Fruit fly (Drosophila melanogaster) whole organism, embryonic: Measurements from ENCODE around the gene CG11249.

Experiments
- Abd-B ChIP-seq: fragments of 200-800 bp; sonication (Bioruptor generic); optimal IDR thresholded peaks from 2 replicates; lab custom pipeline; 2018; ENCODE audit warnings: missing biosample characterization, mild to moderate bottlenecking, missing genetic modification characterization, moderate library complexity
- CG10366 ChIP-seq: fragments of 200-800 bp; sonication (Bioruptor generic); IDR thresholded peaks from 2 replicates; pipeline ENCODE4 v1.3.6; 2022; ENCODE audit warnings: missing biosample characterization, missing genetic modification characterization
- CG10431 ChIP-seq: fragments of 200-800 bp; sonication (Bioruptor generic); optimal IDR thresholded peaks from 3 replicates; lab custom pipeline; 2018; ENCODE audit warnings: missing biosample characterization, mild to moderate bottlenecking, missing genetic modification characterization
- CG10654 ChIP-seq: fragments of 200-800 bp; sonication (Bioruptor generic); optimal IDR thresholded peaks from 2 replicates; lab custom pipeline; 2016; ENCODE audit warnings: missing biosample characterization, missing genetic modification characterization
- CG11093 ChIP-seq: fragments of 200-800 bp; sonication (Bioruptor generic); IDR thresholded peaks from 3 replicates; pipeline ENCODE4 v1.3.6; 2022; ENCODE audit warnings: missing biosample characterization, missing genetic modification characterization
- CG12104 ChIP-seq: fragments of 200-800 bp; sonication (Bioruptor generic); optimal IDR thresholded peaks from 3 replicates; lab custom pipeline; 2016; ENCODE audit warnings: missing biosample characterization, missing genetic modification characterization
- CG1233 ChIP-seq: fragments of 200-800 bp; sonication (Bioruptor generic); optimal IDR thresholded peaks from 4 replicates; lab custom pipeline; 2018; ENCODE audit warnings: missing biosample characterization, mild to moderate bottlenecking, missing genetic modification characterization
- CG12942 ChIP-seq: fragments of 200-800 bp; sonication (Bioruptor generic); optimal IDR thresholded peaks from 3 replicates; lab custom pipeline; 2016; ENCODE audit warnings: missing biosample characterization, missing genetic modification characterization
- CG15073 ChIP-seq: fragments of 200-800 bp; sonication (Bioruptor generic); optimal IDR thresholded peaks from 2 replicates; lab custom pipeline; 2016; ENCODE audit warnings: missing biosample characterization, missing genetic modification characterization
- CG1529 ChIP-seq: fragments of 200-800 bp; sonication (Bioruptor generic); optimal IDR thresholded peaks from 3 replicates; lab custom pipeline; 2018; ENCODE audit warnings: missing biosample characterization, missing genetic modification characterization
- CG16779 ChIP-seq: fragments of 200-800 bp; sonication (Bioruptor generic); IDR thresholded peaks from 2 replicates; pipeline ENCODE4 v1.3.6; 2022; ENCODE audit warnings: missing biosample characterization, missing genetic modification characterization
- CG17361 ChIP-seq: fragments of 200-800 bp; sonication (Bioruptor generic); IDR thresholded peaks from 3 replicates; pipeline ENCODE4 v1.3.6; 2022; ENCODE audit warnings: missing biosample characterization, missing genetic modification characterization
- CG17912 ChIP-seq: fragments of 200-800 bp; sonication (Bioruptor generic); optimal IDR thresholded peaks from 2 replicates; lab custom pipeline; 2018; ENCODE audit warnings: missing biosample characterization, mild to moderate bottlenecking, missing genetic modification characterization
- CG1792 ChIP-seq: fragments of 200-800 bp; sonication (Bioruptor generic); optimal IDR thresholded peaks from 2 replicates; lab custom pipeline; 2016; ENCODE audit warnings: missing biosample characterization, missing genetic modification characterization
- CG18011 ChIP-seq: fragments of 200-800 bp; sonication (Bioruptor generic); optimal IDR thresholded peaks from 2 replicates; lab custom pipeline; 2017; ENCODE audit warnings: missing biosample characterization, missing genetic modification characterization, mild to moderate bottlenecking, moderate library complexity, missing genotype
- CG2889 ChIP-seq: fragments of 200-800 bp; sonication (Bioruptor generic); IDR thresholded peaks from 3 replicates; pipeline ENCODE4 v1.3.6; 2022; ENCODE audit warnings: missing biosample characterization, missing genetic modification characterization
- CG31441 ChIP-seq: fragments of 200-800 bp; sonication (Bioruptor generic); IDR thresholded peaks from 2 replicates; pipeline ENCODE4 v1.3.6; 2022; ENCODE audit warnings: missing biosample characterization, missing genetic modification characterization
- CG34376 ChIP-seq: fragments of 200-800 bp; sonication (Bioruptor generic); optimal IDR thresholded peaks from 2 replicates; lab custom pipeline; 2018; ENCODE audit warnings: missing biosample characterization, mild to moderate bottlenecking, missing genetic modification characterization
- CG34422 ChIP-seq: fragments of 200-800 bp; sonication (Bioruptor generic); IDR thresholded peaks from 3 replicates; pipeline ENCODE4 v1.3.6; 2022; ENCODE audit warnings: missing biosample characterization, missing genetic modification characterization
- CG3726 ChIP-seq: fragments of 200-800 bp; sonication (Bioruptor generic); IDR thresholded peaks from 3 replicates; pipeline ENCODE4, ENCODE4 v1.3.6; 2022; ENCODE audit warnings: missing biosample characterization, missing genetic modification characterization
- CG4282 ChIP-seq: fragments of 200-800 bp; sonication (Bioruptor generic); optimal IDR thresholded peaks from 2 replicates; lab custom pipeline; 2016; ENCODE audit warnings: missing biosample characterization, missing genetic modification characterization
- CG7357 ChIP-seq: fragments of 200-800 bp; sonication (Bioruptor generic); IDR thresholded peaks from 3 replicates; pipeline ENCODE4 v1.3.6; 2022; ENCODE audit warnings: missing biosample characterization, missing genetic modification characterization
- CG8089 ChIP-seq: fragments of 200-800 bp; sonication (Bioruptor generic); optimal IDR thresholded peaks from 3 replicates; lab custom pipeline; 2016; ENCODE audit warnings: missing biosample characterization, missing genetic modification characterization
- CG8281 ChIP-seq: fragments of 200-800 bp; sonication (Bioruptor generic); optimal IDR thresholded peaks from 2 replicates; lab custom pipeline; 2018; ENCODE audit warnings: missing biosample characterization, mild to moderate bottlenecking, missing genetic modification characterization, moderate library complexity
- Fer2 ChIP-seq: fragments of 200-800 bp; sonication (Bioruptor generic); optimal IDR thresholded peaks from 2 replicates; lab custom pipeline; 2018; ENCODE audit warnings: missing biosample characterization, mild to moderate bottlenecking, missing genetic modification characterization, moderate library complexity
- Gsc ChIP-seq: fragments of 200-800 bp; sonication (Bioruptor generic); IDR thresholded peaks from 2 replicates; pipeline ENCODE4 v1.3.6; 2022; ENCODE audit warnings: missing biosample characterization, missing genetic modification characterization
- HLHmδ ChIP-seq: fragments of 200-800 bp; sonication (Bioruptor generic); optimal IDR thresholded peaks from 2 replicates; lab custom pipeline; 2018; ENCODE audit warnings: missing biosample characterization, mild to moderate bottlenecking, missing genetic modification characterization, moderate library complexity
- Hr78 ChIP-seq, 2 experiments: fragments of 200-800 bp in 1 of 2; fragments of >200 bp in 1 of 2; sonication (Bioruptor generic) in 1 of 2; optimal IDR thresholded peaks; 2 replicates each; lab custom pipeline; 2017 to 2019; ENCODE audit warnings: missing biosample characterization in 2 of 2, missing genetic modification characterization in 2 of 2, mild to moderate bottlenecking in 1 of 2, moderate library complexity in 1 of 2
- Meics ChIP-seq: fragments of 200-800 bp; sonication (Bioruptor generic); optimal IDR thresholded peaks from 2 replicates; lab custom pipeline; 2017; ENCODE audit warnings: missing biosample characterization, mild to moderate bottlenecking, missing genetic modification characterization
- Mes4 ChIP-seq: fragments of 200-800 bp; sonication (Bioruptor generic); optimal IDR thresholded peaks from 2 replicates; lab custom pipeline; 2016; ENCODE audit warnings: missing biosample characterization, missing genetic modification characterization
- Neu2 ChIP-seq: fragments of 200-800 bp; sonication (Bioruptor generic); optimal IDR thresholded peaks from 3 replicates; lab custom pipeline; 2016; ENCODE audit warnings: missing biosample characterization, missing genetic modification characterization, borderline replicate concordance
- Rx ChIP-seq: fragments of 200-800 bp; sonication (Bioruptor generic); IDR thresholded peaks from 2 replicates; pipeline ENCODE4 v1.3.6; 2022; ENCODE audit warnings: missing biosample characterization, missing genetic modification characterization
- Sox102F ChIP-seq: fragments of 200-800 bp; sonication (Bioruptor generic); optimal IDR thresholded peaks from 2 replicates; lab custom pipeline; 2018; ENCODE audit warnings: missing biosample characterization, mild to moderate bottlenecking, missing genetic modification characterization, moderate library complexity
- Spps ChIP-seq: fragments of 200-800 bp; sonication (Bioruptor generic); optimal IDR thresholded peaks from 2 replicates; lab custom pipeline; 2018; ENCODE audit warnings: missing biosample characterization, mild to moderate bottlenecking, missing genetic modification characterization
- Taf1 ChIP-seq: fragments of 200-800 bp; sonication (Bioruptor generic); IDR thresholded peaks from 2 replicates; pipeline ENCODE4 v1.3.6; 2022; ENCODE audit warnings: missing biosample characterization, missing genetic modification characterization
- ac ChIP-seq: fragments of 200-800 bp; sonication (Bioruptor generic); optimal IDR thresholded peaks from 3 replicates; lab custom pipeline; 2017; ENCODE audit warnings: missing biosample characterization, mild to moderate bottlenecking, missing genetic modification characterization
- ash1 ChIP-seq: fragments of 200-800 bp; sonication (Bioruptor generic); optimal IDR thresholded peaks from 2 replicates; lab custom pipeline; 2018; ENCODE audit warnings: missing biosample characterization, mild to moderate bottlenecking, missing genetic modification characterization
- bsh ChIP-seq, 2 experiments: fragments of 200-800 bp; sonication (Bioruptor generic); optimal IDR thresholded peaks; 2 replicates each; lab custom pipeline; 2017 to 2018; ENCODE audit warnings: mild to moderate bottlenecking in 2 of 2, missing biosample characterization in 2 of 2, missing genetic modification characterization in 2 of 2, moderate library complexity in 1 of 2
- chm ChIP-seq: fragments of 200-800 bp; sonication (Bioruptor generic); IDR thresholded peaks from 2 replicates; pipeline ENCODE4 v1.3.6; 2022; ENCODE audit warnings: missing biosample characterization, missing genetic modification characterization
- chn ChIP-seq: fragments of 200-800 bp; sonication (Bioruptor generic); optimal IDR thresholded peaks from 2 replicates; lab custom pipeline; 2016; ENCODE audit warnings: missing biosample characterization, missing genetic modification characterization
- dm ChIP-seq: fragments of 200-800 bp; sonication (Bioruptor generic); optimal IDR thresholded peaks from 3 replicates; lab custom pipeline; 2016; ENCODE audit warnings: missing biosample characterization, missing genetic modification characterization
- dpn ChIP-seq, 2 experiments: fragments of 200-800 bp; sonication (Bioruptor generic); optimal IDR thresholded peaks; 3 replicates each; lab custom pipeline; 2016; ENCODE audit warnings: missing biosample characterization in 2 of 2, missing genetic modification characterization in 2 of 2
- fd102C ChIP-seq: fragments of 200-800 bp; sonication (Bioruptor generic); optimal IDR thresholded peaks from 2 replicates; lab custom pipeline; 2018; ENCODE audit warnings: missing biosample characterization, mild to moderate bottlenecking, missing genetic modification characterization, moderate library complexity
- gfzf ChIP-seq: fragments of 200-800 bp; sonication (Bioruptor generic); optimal IDR thresholded peaks from 2 replicates; lab custom pipeline; 2016; ENCODE audit warnings: missing biosample characterization, mild to moderate bottlenecking, missing genetic modification characterization, moderate library complexity
- h ChIP-seq: fragments of >200 bp; optimal IDR thresholded peaks from 2 replicates; lab custom pipeline; 2017
- inv ChIP-seq: fragments of 200-800 bp; sonication (Bioruptor generic); IDR thresholded peaks from 2 replicates; pipeline ENCODE4 v1.3.6; 2022; ENCODE audit warnings: missing biosample characterization, missing genetic modification characterization; ENCODE audit not compliant: partially characterized antibody
- lbe ChIP-seq: fragments of 200-800 bp; sonication (Bioruptor generic); optimal IDR thresholded peaks from 2 replicates; lab custom pipeline; 2016; ENCODE audit warnings: missing biosample characterization, mild to moderate bottlenecking, missing genetic modification characterization
- nerfin-1 ChIP-seq: fragments of 200-800 bp; sonication (Bioruptor generic); optimal IDR thresholded peaks from 3 replicates; lab custom pipeline; 2019; ENCODE audit warnings: missing biosample characterization, mild to moderate bottlenecking, missing genetic modification characterization, moderate library complexity
- pan ChIP-seq, 4 experiments: fragments of >200 bp in 3 of 4; fragments of 200-800 bp in 1 of 4; sonication (Bioruptor generic) in 1 of 4; optimal IDR thresholded peaks in 3 of 4; IDR thresholded peaks in 1 of 4; 2 replicates each; pipeline versions ENCODE4 v1.3.6 to Lab custom; 2017 to 2022; ENCODE audit warnings: missing biosample characterization in 2 of 4, missing genetic modification characterization in 2 of 4, mixed read lengths in 1 of 4
- peb ChIP-seq: fragments of 200-800 bp; sonication (Bioruptor generic); IDR thresholded peaks from 2 replicates; pipeline ENCODE4 v1.3.6; 2022; ENCODE audit warnings: missing biosample characterization, missing genetic modification characterization

The CG11249 gene

dm6 chr3L:21679687-21680086, 7.7 kb downstream of the CG11249 start, which contains the start of the genes Als2 and CG11248 (continued):
- TF ChIP-seq Spps (tag; lab: Kevin White, UChicago) (peak; percentile 53), pan (optimal IDR thresholded peaks at IDR 0.05; lab: Kevin White, UChicago) (no peak), pan (GFP tag; optimal IDR thresholded peaks at IDR 0.05 in 1 of 2, IDR thresholded peaks at IDR 0.05 in 1 of 2) (no peak), Neu2 (GFP tag; lab: Kevin White, UChicago) (no peak), CG12104 (peak; percentile 35), dpn (GFP tag; optimal IDR thresholded peaks at IDR 0.05; lab: Kevin White, UChicago) (peak; percentile 69 to 77), CG8281 (tag; lab: Kevin White, UChicago) (peak; percentile 5), CG7357 (0 out of 3 replicates have a peak, but pooled peaks have one; percentile 50), bsh (GFP tag; optimal IDR thresholded peaks at IDR 0.05; lab: Kevin White, UChicago) (peak in 1 of 2 experiments; percentile 74), peb (GFP tag; lab: Robert Waterston, UW) (peak; percentile 41; the same call in 1 of the 2 replicates), CG12942 (GFP tag; lab: Kevin White, UChicago) (peak; percentile 62), CG4282 (GFP tag; lab: Kevin White, UChicago) (no peak), Rx (GFP tag; lab: Robert Waterston, UW) (peak; percentile 40; the same call in 1 of the 2 replicates), Meics (GFP tag; lab: Kevin White, UChicago) (peak; percentile 69), chn (GFP tag; lab: Kevin White, UChicago) (peak; percentile 81), fd102C (no peak), CG2889 (GFP tag; lab: Robert Waterston, UW) (no peak), h (lab: Kevin White, UChicago) (no peak), CG10366 (peak; percentile 68), CG18011 (GFP tag; lab: Kevin White, UChicago) (no peak), lbe (no peak), CG31441 (peak; percentile 78), HLHmδ (GFP tag; lab: Kevin White, UChicago) (no peak), dm (GFP tag; lab: Kevin White, UChicago) (peak; percentile 58), ac (GFP tag; lab: Kevin White, UChicago) (no peak), ash1 (GFP tag; lab: Kevin White, UChicago) (no peak), Hr78 (GFP tag; optimal IDR thresholded peaks at IDR 0.05; lab: Kevin White, UChicago) (no peak), CG17361 (GFP tag; lab: Robert Waterston, UW) (no peak; the same call in 1 of the 3 replicates), CG16779 (GFP tag; lab: Robert Waterston, UW) (no peak), nerfin-1 (peak; percentile 68), CG8089 (GFP tag; lab: Kevin White, UChicago) (peak; percentile 45), CG1233 (GFP tag; lab: Kevin White, UChicago) (peak; percentile 52), CG34376 (no peak), Abd-B (GFP tag; lab: Kevin White, UChicago) (peak; percentile 85), CG11093 (peak; percentile 64; the same call in 2 of the 3 replicates), Mes4 (GFP tag; lab: Kevin White, UChicago) (peak; percentile 7), Taf1 (peak; percentile 11; the same call in 1 of the 2 replicates), Gsc (GFP tag; lab: Robert Waterston, UW) (no peak), chm (GFP tag; lab: Robert Waterston, UW) (no peak), CG10431 (GFP tag; lab: Kevin White, UChicago) (no peak), CG17912 (no peak), CG3726 (GFP tag; lab: Robert Waterston, UW) (peak; percentile 70; the same call in 2 of the 3 replicates), CG15073 (GFP tag; lab: Kevin White, UChicago) (no peak), CG1792 (GFP tag; lab: Kevin White, UChicago) (peak; percentile 26), CG1529 (GFP tag; lab: Kevin White, UChicago) (no peak), Sox102F (GFP tag; lab: Kevin White, UChicago) (peak; percentile 77), Fer2 (tag; lab: Kevin White, UChicago) (peak; percentile 68), CG10654 (GFP tag; lab: Kevin White, UChicago) (peak; percentile 66), CG34422 (peak; percentile 69; the same call in 2 of the 3 replicates), gfzf (peak; percentile 79), inv (GFP tag; lab: Robert Waterston, UW) (no peak)
